Fruit fly (Drosophila melanogaster): ENCODE measurements around the gene CG43232.

dm6 chr2L:6945088-6945487, 13.2 kb downstream of the CG43232 start, which contains the start of gene Fgop2:
- TF ChIP-seq sage (GFP tag; optimal IDR thresholded peaks at IDR 0.05) (no peak), h (GFP tag; optimal IDR thresholded peaks at IDR 0.05) (no peak), br (GFP tag; optimal IDR thresholded peaks at IDR 0.05) (no peak), Hnf4 (GFP tag; optimal IDR thresholded peaks at IDR 0.05) (no peak), Mio (GFP tag; optimal IDR thresholded peaks at IDR 0.05) (no peak), Sp1 (GFP tag; optimal IDR thresholded peaks at IDR 0.05) (no peak), psq (GFP tag; optimal IDR thresholded peaks at IDR 0.05) (no peak), dsf (GFP tag; optimal IDR thresholded peaks at IDR 0.05; ENCODE audit: borderline replicate concordance) (no peak), Rel (GFP tag; optimal IDR thresholded peaks at IDR 0.05) (no peak), Rel (tag; optimal IDR thresholded peaks at IDR 0.05) (peak; percentile 7), usp (GFP tag; optimal IDR thresholded peaks at IDR 0.05) (no peak), Vsx2 (GFP tag; optimal IDR thresholded peaks at IDR 0.05; ENCODE audit: partially characterized antibody) (no peak)
